Fruit fly (Drosophila melanogaster): ENCODE measurements around the gene CG14879.

CG14879 gene

DNA sequence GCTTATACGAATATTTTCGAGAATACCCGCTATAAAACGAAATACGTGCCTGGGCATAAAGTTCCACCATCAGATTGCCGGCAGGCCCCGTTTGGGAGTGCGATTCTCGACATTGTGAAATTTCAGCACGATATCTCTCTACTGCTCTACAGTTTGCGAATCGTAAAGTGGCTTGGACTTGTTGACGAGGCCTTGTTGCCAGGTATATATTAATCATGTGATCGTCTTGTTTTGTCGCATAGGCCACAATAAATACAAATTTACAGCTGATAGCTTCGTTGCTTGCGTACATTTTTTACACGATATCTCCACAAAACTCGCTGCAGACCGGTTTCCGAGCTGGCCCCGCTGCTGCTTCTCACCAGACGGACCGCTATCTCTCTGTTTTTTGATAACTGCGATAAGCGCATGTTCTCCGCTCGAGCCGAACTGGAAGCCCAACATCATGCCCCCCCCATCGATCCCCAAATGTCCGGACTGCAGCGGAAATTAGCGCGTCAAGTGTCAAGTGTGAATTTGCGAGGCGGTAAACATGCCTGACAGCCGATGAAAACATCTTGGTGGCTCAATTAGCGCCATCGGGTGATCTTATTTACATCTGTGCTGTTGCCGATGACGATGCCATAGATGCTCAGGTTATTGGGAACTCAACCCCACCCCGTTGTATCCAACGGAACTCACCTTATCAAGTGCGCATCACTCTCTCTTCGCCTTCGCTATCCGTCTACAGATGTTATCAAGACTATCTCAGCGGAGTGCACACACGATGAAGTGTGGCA lies 39.5 kb downstream of the CG14879 start (continued):
- no peak for TF ChIP-seq kah (GFP tag; optimal IDR thresholded peaks at IDR 0.05)
- no peak for TF ChIP-seq dati (GFP tag; IDR thresholded peaks at IDR 0.05)
- TF ChIP-seq zfh1 (GFP tag; IDR thresholded peaks at IDR 0.05): no peak; the same call in 2 of the 3 replicates
- TF ChIP-seq CG9797 (GFP tag; optimal IDR thresholded peaks at IDR 0.05): no peak
- TF ChIP-seq CG1647 (GFP tag; optimal IDR thresholded peaks at IDR 0.05): no peak
- peak; percentile 35 for TF ChIP-seq chn (GFP tag; optimal IDR thresholded peaks at IDR 0.05)
- TF ChIP-seq grn (GFP tag; optimal IDR thresholded peaks at IDR 0.05): peak; percentile 70
- no peak for TF ChIP-seq CG7928 (GFP tag; optimal IDR thresholded peaks at IDR 0.05)
- TF ChIP-seq dimm (GFP tag; IDR thresholded peaks at IDR 0.05): no peak
- no peak for TF ChIP-seq scrt (GFP tag; optimal IDR thresholded peaks at IDR 0.05)
- TF ChIP-seq CG31388 (GFP tag; optimal IDR thresholded peaks at IDR 0.05): no peak
- no peak for TF ChIP-seq C15 (GFP tag; IDR thresholded peaks at IDR 0.05)
- TF ChIP-seq dysf (GFP tag; IDR thresholded peaks at IDR 0.05): peak; percentile 42; the same call in 1 of the 3 replicates
- TF ChIP-seq gce (GFP tag; IDR thresholded peaks at IDR 0.05): no peak
- TF ChIP-seq CG13296 (GFP tag; optimal IDR thresholded peaks at IDR 0.05): peak; percentile 10
- TF ChIP-seq lilli (GFP tag; optimal IDR thresholded peaks at IDR 0.05): peak; percentile 30
- TF ChIP-seq Tbp (GFP tag; optimal IDR thresholded peaks at IDR 0.05): no peak
- TF ChIP-seq CG7839 (tag; optimal IDR thresholded peaks at IDR 0.05): peak; percentile 35
- TF ChIP-seq Atf-2 (GFP tag; optimal IDR thresholded peaks at IDR 0.05): no peak
- no peak for TF ChIP-seq corto (GFP tag; optimal IDR thresholded peaks at IDR 0.05)
- TF ChIP-seq Max (GFP tag; optimal IDR thresholded peaks at IDR 0.05): no peak
- TF ChIP-seq abd-A (tag; optimal IDR thresholded peaks at IDR 0.05): no peak
- TF ChIP-seq CG10147 (GFP tag; optimal IDR thresholded peaks at IDR 0.05): no peak
- no peak for TF ChIP-seq Bdp1 (GFP tag; optimal IDR thresholded peaks at IDR 0.05)
- no peak for TF ChIP-seq lov (optimal IDR thresholded peaks at IDR 0.05)
- TF ChIP-seq lov (GFP tag; IDR thresholded peaks at IDR 0.05): no peak
- TF ChIP-seq Aef1 (GFP tag; IDR thresholded peaks at IDR 0.05): no peak
- no peak for TF ChIP-seq Camta (GFP tag; optimal IDR thresholded peaks at IDR 0.05)
- no peak for TF ChIP-seq Six4 (GFP tag; optimal IDR thresholded peaks at IDR 0.05)
- peak; percentile 47; the same call in 1 of the 2 replicates for TF ChIP-seq E2f1 (GFP tag; IDR thresholded peaks at IDR 0.05)
- no peak for TF ChIP-seq tup (GFP tag; optimal IDR thresholded peaks at IDR 0.05)
- no peak for TF ChIP-seq CG17829 (tag; optimal IDR thresholded peaks at IDR 0.05)
- TF ChIP-seq GATAe (GFP tag; conservative IDR thresholded peaks at IDR 0.05): no peak
- TF ChIP-seq unpg (GFP tag; optimal IDR thresholded peaks at IDR 0.05): no peak
- TF ChIP-seq cas (GFP tag; IDR thresholded peaks at IDR 0.05): no peak
- no peak for TF ChIP-seq vnd (GFP tag; IDR thresholded peaks at IDR 0.05; ENCODE audit: partially characterized antibody)
- TF ChIP-seq ap (GFP tag; IDR thresholded peaks at IDR 0.05): no peak
- TF ChIP-seq CTCF (GFP tag; optimal IDR thresholded peaks at IDR 0.05): no peak
- TF ChIP-seq eve (GFP tag; optimal IDR thresholded peaks at IDR 0.05): no peak
- no peak for TF ChIP-seq CG17912 (GFP tag; optimal IDR thresholded peaks at IDR 0.05)
- TF ChIP-seq onecut (GFP tag; IDR thresholded peaks at IDR 0.05): no peak
- no peak for TF ChIP-seq CG1602 (GFP tag; optimal IDR thresholded peaks at IDR 0.05)
- TF ChIP-seq slp2 (GFP tag; optimal IDR thresholded peaks at IDR 0.05): no peak
- no peak for TF ChIP-seq sima (GFP tag; optimal IDR thresholded peaks at IDR 0.05)
- peak; percentile 18 for TF ChIP-seq pnt (GFP tag; optimal IDR thresholded peaks at IDR 0.05)
- TF ChIP-seq Fer2 (tag; optimal IDR thresholded peaks at IDR 0.05): no peak
- TF ChIP-seq CG10543 (GFP tag; optimal IDR thresholded peaks at IDR 0.05): peak; percentile 39
- TF ChIP-seq Opbp (GFP tag; IDR thresholded peaks at IDR 0.05; ENCODE audit: partially characterized antibody): no peak
- TF ChIP-seq mam (GFP tag; optimal IDR thresholded peaks at IDR 0.05): peak; percentile 23
- no peak; the same call in 2 of the 3 replicates for TF ChIP-seq Dbx (GFP tag; IDR thresholded peaks at IDR 0.05)
- no peak for TF ChIP-seq Ptx1 (GFP tag; IDR thresholded peaks at IDR 0.05)
- TF ChIP-seq CG7357 (GFP tag; IDR thresholded peaks at IDR 0.05): no peak
